Fruit fly (Drosophila melanogaster) whole organism, embryonic: ENCODE results near the gene Ids.
A peak's percentile ranks its signal among the peaks of the same experiment; 100 is the strongest.

Experiments used
- Aef1 ChIP-seq: fragments of 200-800 bp; sonication (Bioruptor generic); IDR thresholded peaks from 3 replicates; pipeline ENCODE4 v1.3.6; 2022; ENCODE audit warnings: missing biosample characterization, missing genetic modification characterization
- Bgb ChIP-seq: fragments of 200-800 bp; sonication (Bioruptor generic); IDR thresholded peaks from 2 replicates; pipeline ENCODE4 v1.3.6; 2022; ENCODE audit warnings: missing biosample characterization, missing genetic modification characterization; ENCODE audit not compliant: partially characterized antibody
- CG11560 ChIP-seq: fragments of 200-800 bp; sonication (Bioruptor generic); IDR thresholded peaks from 3 replicates; pipeline ENCODE4 v1.3.6; 2022; ENCODE audit warnings: missing biosample characterization, missing genetic modification characterization
- CG14667 ChIP-seq: fragments of 200-800 bp; sonication (Bioruptor generic); IDR thresholded peaks from 2 replicates; pipeline ENCODE4 v1.3.6; 2022; ENCODE audit warnings: missing biosample characterization, missing genetic modification characterization
- CG15601 ChIP-seq: fragments of 200-800 bp; sonication (Bioruptor generic); optimal IDR thresholded peaks from 3 replicates; lab custom pipeline; 2019; ENCODE audit warnings: missing biosample characterization, mild to moderate bottlenecking, missing genetic modification characterization, moderate library complexity
- CG16815 ChIP-seq: fragments of 200-800 bp; sonication (Bioruptor generic); optimal IDR thresholded peaks from 3 replicates; lab custom pipeline; 2017; ENCODE audit warnings: missing biosample characterization, mild to moderate bottlenecking, missing genetic modification characterization
- CG16863 ChIP-seq: fragments of 200-800 bp; sonication (Bioruptor generic); optimal IDR thresholded peaks from 3 replicates; lab custom pipeline; 2016; ENCODE audit warnings: missing biosample characterization, missing genetic modification characterization
- CG2120 ChIP-seq: fragments of 200-800 bp; sonication (Bioruptor generic); optimal IDR thresholded peaks from 3 replicates; lab custom pipeline; 2016; ENCODE audit warnings: missing biosample characterization, missing genetic modification characterization
- CG2678 ChIP-seq: fragments of 200-800 bp; sonication (Bioruptor generic); optimal IDR thresholded peaks from 3 replicates; lab custom pipeline; 2019; ENCODE audit warnings: missing biosample characterization, mild to moderate bottlenecking, missing genetic modification characterization, moderate library complexity
- CG30403 ChIP-seq: fragments of 200-800 bp; sonication (Bioruptor generic); optimal IDR thresholded peaks from 3 replicates; lab custom pipeline; 2016; ENCODE audit warnings: missing biosample characterization, missing genetic modification characterization
- CG3281 ChIP-seq: fragments of 200-800 bp; sonication (Bioruptor generic); optimal IDR thresholded peaks from 3 replicates; lab custom pipeline; 2017; ENCODE audit warnings: missing biosample characterization, mild to moderate bottlenecking, missing genetic modification characterization
- CG6175 ChIP-seq: fragments of 200-800 bp; sonication (Bioruptor generic); IDR thresholded peaks from 3 replicates; pipeline ENCODE4 v1.3.6; 2022; ENCODE audit warnings: missing biosample characterization, missing genetic modification characterization
- CG6791 ChIP-seq: fragments of 200-800 bp; sonication (Bioruptor generic); IDR thresholded peaks from 3 replicates; pipeline ENCODE4 v1.3.6; 2022; ENCODE audit warnings: missing biosample characterization, missing genetic modification characterization; ENCODE audit not compliant: partially characterized antibody
- CG7987 ChIP-seq: fragments of 200-800 bp; sonication (Bioruptor generic); optimal IDR thresholded peaks from 2 replicates; lab custom pipeline; 2018; ENCODE audit warnings: missing biosample characterization, mild to moderate bottlenecking, missing genetic modification characterization, moderate library complexity
- CG9727 ChIP-seq: fragments of 200-800 bp; sonication (Bioruptor generic); optimal IDR thresholded peaks from 3 replicates; lab custom pipeline; 2017; ENCODE audit warnings: missing biosample characterization, mild to moderate bottlenecking, missing genetic modification characterization
- Dad ChIP-seq: fragments of 200-800 bp; sonication (Bioruptor generic); optimal IDR thresholded peaks from 3 replicates; lab custom pipeline; 2016; ENCODE audit warnings: missing biosample characterization, missing genetic modification characterization
- Dip2 ChIP-seq: fragments of 200-800 bp; sonication (Bioruptor generic); IDR thresholded peaks from 2 replicates; pipeline ENCODE4 v1.3.6; 2022; ENCODE audit warnings: missing biosample characterization, missing genetic modification characterization
- Dll ChIP-seq: fragments of 200-800 bp; sonication (Bioruptor generic); IDR thresholded peaks from 4 replicates; pipeline ENCODE4 v1.3.6; 2022; ENCODE audit warnings: missing biosample characterization, missing genetic modification characterization; ENCODE audit not compliant: partially characterized antibody
- Doc3 ChIP-seq: fragments of 200-800 bp; sonication (Bioruptor generic); IDR thresholded peaks from 3 replicates; pipeline ENCODE4 v1.3.6; 2022; ENCODE audit warnings: missing biosample characterization, missing genetic modification characterization; ENCODE audit not compliant: partially characterized antibody
- Gsc ChIP-seq: fragments of 200-800 bp; sonication (Bioruptor generic); IDR thresholded peaks from 2 replicates; pipeline ENCODE4 v1.3.6; 2022; ENCODE audit warnings: missing biosample characterization, missing genetic modification characterization
- H15 ChIP-seq: fragments of 200-800 bp; sonication (Bioruptor generic); IDR thresholded peaks from 3 replicates; pipeline ENCODE4 v1.3.6; 2022; ENCODE audit warnings: missing biosample characterization, missing genetic modification characterization
- Lpt ChIP-seq: fragments of >200 bp; optimal IDR thresholded peaks from 2 replicates; lab custom pipeline; 2018; ENCODE audit warnings: missing biosample characterization, missing genetic modification characterization
- Meics ChIP-seq: fragments of 200-800 bp; sonication (Bioruptor generic); optimal IDR thresholded peaks from 2 replicates; lab custom pipeline; 2017; ENCODE audit warnings: missing biosample characterization, mild to moderate bottlenecking, missing genetic modification characterization
- Neu2 ChIP-seq: fragments of 200-800 bp; sonication (Bioruptor generic); optimal IDR thresholded peaks from 3 replicates; lab custom pipeline; 2016; ENCODE audit warnings: missing biosample characterization, missing genetic modification characterization, borderline replicate concordance
- Poxn ChIP-seq: fragments of 200-800 bp; sonication (Bioruptor generic); IDR thresholded peaks from 2 replicates; pipeline ENCODE4 v1.3.6; 2022; ENCODE audit warnings: missing biosample characterization, missing genetic modification characterization
- Scr ChIP-seq: fragments of 200-800 bp; sonication (Bioruptor generic); IDR thresholded peaks from 2 replicates; pipeline ENCODE4 v1.3.6; 2022; ENCODE audit warnings: missing biosample characterization, missing genetic modification characterization; ENCODE audit not compliant: partially characterized antibody
- Sox100B ChIP-seq: fragments of 200-800 bp; sonication (Bioruptor generic); optimal IDR thresholded peaks from 3 replicates; lab custom pipeline; 2018; ENCODE audit warnings: missing biosample characterization, mild to moderate bottlenecking, missing genetic modification characterization
- Sox102F ChIP-seq: fragments of 200-800 bp; sonication (Bioruptor generic); optimal IDR thresholded peaks from 2 replicates; lab custom pipeline; 2018; ENCODE audit warnings: missing biosample characterization, mild to moderate bottlenecking, missing genetic modification characterization, moderate library complexity
- Vsx1 ChIP-seq: fragments of 200-800 bp; sonication (Bioruptor generic); optimal IDR thresholded peaks from 2 replicates; lab custom pipeline; 2017; ENCODE audit warnings: missing biosample characterization, mild to moderate bottlenecking, missing genetic modification characterization, missing genetic modification reagents
- abd-A ChIP-seq: fragments of 200-800 bp; sonication (Bioruptor generic); optimal IDR thresholded peaks from 3 replicates; lab custom pipeline; 2019; ENCODE audit warnings: missing biosample characterization, mild to moderate bottlenecking, missing genetic modification characterization, moderate library complexity
- bab2 ChIP-seq: fragments of 200-800 bp; sonication (Bioruptor generic); optimal IDR thresholded peaks from 2 replicates; lab custom pipeline; 2016; ENCODE audit warnings: missing biosample characterization, missing genetic modification characterization
- chm ChIP-seq: fragments of 200-800 bp; sonication (Bioruptor generic); IDR thresholded peaks from 2 replicates; pipeline ENCODE4 v1.3.6; 2022; ENCODE audit warnings: missing biosample characterization, missing genetic modification characterization
- disco-r ChIP-seq: fragments of 200-800 bp; sonication (Bioruptor generic); optimal IDR thresholded peaks from 2 replicates; lab custom pipeline; 2016; ENCODE audit warnings: missing biosample characterization, missing genetic modification characterization
- eyg ChIP-seq: fragments of 200-800 bp; sonication (Bioruptor generic); optimal IDR thresholded peaks from 3 replicates; lab custom pipeline; 2016; ENCODE audit warnings: missing biosample characterization, missing genetic modification characterization
- gcm ChIP-seq: fragments of 200-800 bp; sonication (Bioruptor generic); optimal IDR thresholded peaks from 2 replicates; lab custom pipeline; 2019; ENCODE audit warnings: missing biosample characterization, mild to moderate bottlenecking, missing genetic modification characterization, moderate library complexity
- ham ChIP-seq: fragments of 200-800 bp; sonication (Bioruptor generic); IDR thresholded peaks from 2 replicates; pipeline ENCODE4 v1.3.6; 2022; ENCODE audit warnings: missing biosample characterization, missing genetic modification characterization
- hkb ChIP-seq, 2 experiments: fragments of 200-800 bp in 1 of 2; fragments of >200 bp in 1 of 2; sonication (Bioruptor generic) in 1 of 2; IDR thresholded peaks in 1 of 2; optimal IDR thresholded peaks in 1 of 2; 2 replicates each; pipeline versions ENCODE4 v1.3.6 to Lab custom; 2017 to 2022; ENCODE audit warnings: missing biosample characterization in 1 of 2, missing genetic modification characterization in 1 of 2
- ken ChIP-seq: fragments of 200-800 bp; sonication (Bioruptor generic); IDR thresholded peaks from 3 replicates; pipeline ENCODE4 v1.3.6; 2022; ENCODE audit warnings: missing biosample characterization, missing genetic modification characterization
- lmd ChIP-seq: fragments of 200-800 bp; sonication (Bioruptor generic); IDR thresholded peaks from 2 replicates; pipeline ENCODE4 v1.3.6; 2022; ENCODE audit warnings: missing biosample characterization, missing genetic modification characterization
- nerfin-2 ChIP-seq: fragments of 200-800 bp; sonication (Bioruptor generic); IDR thresholded peaks from 2 replicates; pipeline ENCODE4 v1.3.6; 2022; ENCODE audit warnings: missing biosample characterization, missing genetic modification characterization; ENCODE audit not compliant: partially characterized antibody
- nmo ChIP-seq: fragments of 200-800 bp; sonication (Bioruptor generic); optimal IDR thresholded peaks from 2 replicates; lab custom pipeline; 2018; ENCODE audit warnings: missing biosample characterization, mild to moderate bottlenecking, missing genetic modification characterization, moderate library complexity
- oc ChIP-seq: fragments of 200-800 bp; sonication (Bioruptor generic); optimal IDR thresholded peaks from 2 replicates; lab custom pipeline; 2018; ENCODE audit warnings: missing biosample characterization, mild to moderate bottlenecking, missing genetic modification characterization, moderate library complexity
- p53 ChIP-seq: fragments of 200-800 bp; sonication (Bioruptor generic); optimal IDR thresholded peaks from 2 replicates; lab custom pipeline; 2016; ENCODE audit warnings: missing biosample characterization, missing genetic modification characterization
- peb ChIP-seq: fragments of 200-800 bp; sonication (Bioruptor generic); IDR thresholded peaks from 2 replicates; pipeline ENCODE4 v1.3.6; 2022; ENCODE audit warnings: missing biosample characterization, missing genetic modification characterization
- ssp ChIP-seq: fragments of 200-800 bp; sonication (Bioruptor generic); IDR thresholded peaks from 2 replicates; pipeline ENCODE4 v1.3.6; 2022; ENCODE audit warnings: missing biosample characterization, missing genetic modification characterization
- stc ChIP-seq: fragments of 200-800 bp; sonication (Bioruptor generic); IDR thresholded peaks from 2 replicates; pipeline ENCODE4 v1.3.6; 2022; ENCODE audit warnings: missing biosample characterization, missing genetic modification characterization
- tin ChIP-seq: fragments of 200-800 bp; sonication (Bioruptor generic); optimal IDR thresholded peaks from 3 replicates; lab custom pipeline; 2016; ENCODE audit warnings: missing biosample characterization, missing genetic modification characterization
- tio ChIP-seq: fragments of 200-800 bp; sonication (Bioruptor generic); optimal IDR thresholded peaks from 2 replicates; lab custom pipeline; 2017; ENCODE audit warnings: missing biosample characterization, missing genetic modification characterization, inconsistent platforms
- tna ChIP-seq: fragments of 200-800 bp; sonication (Bioruptor generic); IDR thresholded peaks from 2 replicates; pipeline ENCODE4 v1.3.6; 2022; ENCODE audit warnings: missing biosample characterization, missing genetic modification characterization; ENCODE audit not compliant: partially characterized antibody

The Ids gene

dm6 chr3L:3384596-3385436 is 6.7 kb downstream of the Ids start (continued):
- TF ChIP-seq tio (GFP tag; lab: Kevin White, UChicago) (peak; percentile 58), Neu2 (no peak), CG3281 (GFP tag; lab: Kevin White, UChicago) (no peak), Aef1 (no peak), gcm (GFP tag; lab: Kevin White, UChicago) (no peak), CG9727 (GFP tag; lab: Kevin White, UChicago) (peak; percentile 70), Dll (no peak), lmd (peak; percentile 31; the same call in 1 of the 2 replicates), hkb (optimal IDR thresholded peaks at IDR 0.05; lab: Kevin White, UChicago) (no peak), hkb (GFP tag; IDR thresholded peaks at IDR 0.05; lab: Robert Waterston, UW) (no peak), CG6175 (GFP tag; lab: Robert Waterston, UW) (no peak), bab2 (no peak), CG16863 (no peak), CG30403 (peak; percentile 50), CG2120 (peak; percentile 38), chm (GFP tag; lab: Robert Waterston, UW) (no peak), Sox100B (GFP tag; lab: Kevin White, UChicago) (peak; percentile 63), CG15601 (tag; lab: Kevin White, UChicago) (peak; percentile 38), Sox102F (GFP tag; lab: Kevin White, UChicago) (peak; percentile 52), eyg (GFP tag; lab: Kevin White, UChicago) (no peak), p53 (GFP tag; lab: Kevin White, UChicago) (no peak), CG7987 (GFP tag; lab: Kevin White, UChicago) (no peak), Meics (GFP tag; lab: Kevin White, UChicago) (peak; percentile 45), ken (GFP tag; lab: Robert Waterston, UW) (no peak), tin (GFP tag; lab: Kevin White, UChicago) (no peak), abd-A (peak; percentile 80), Gsc (no peak), disco-r (GFP tag; lab: Kevin White, UChicago) (no peak), Dad (GFP tag; lab: Kevin White, UChicago) (no peak), Lpt (no peak), nmo (GFP tag; lab: Kevin White, UChicago) (peak; percentile 72), H15 (GFP tag; lab: Robert Waterston, UW) (no peak), nerfin-2 (GFP tag; lab: Robert Waterston, UW) (no peak), oc (tag; lab: Kevin White, UChicago) (peak; percentile 82), ham (GFP tag; lab: Robert Waterston, UW) (no peak), stc (GFP tag; lab: Robert Waterston, UW) (no peak), peb (GFP tag; lab: Robert Waterston, UW) (no peak), CG6791 (GFP tag; lab: Robert Waterston, UW) (0 out of 3 replicates have a peak, but pooled peaks have one; percentile 18), CG2678 (tag; lab: Kevin White, UChicago) (peak; percentile 69), Scr (no peak), CG11560 (tag; lab: Robert Waterston, UW) (no peak), Vsx1 (GFP tag; lab: Kevin White, UChicago) (no peak), CG16815 (peak; percentile 44), ssp (GFP tag; lab: Robert Waterston, UW) (no peak), CG14667 (peak; percentile 16; the same call in 1 of the 2 replicates), Bgb (GFP tag; lab: Robert Waterston, UW) (no peak), Poxn (GFP tag; lab: Robert Waterston, UW) (no peak), Doc3 (GFP tag; lab: Robert Waterston, UW) (no peak), Dip2 (GFP tag; lab: Robert Waterston, UW) (no peak), tna (GFP tag; lab: Robert Waterston, UW) (no peak)
